Fruit fly (Drosophila melanogaster): ENCODE measurements around the gene Vps45.

Gene Vps45

DNA sequence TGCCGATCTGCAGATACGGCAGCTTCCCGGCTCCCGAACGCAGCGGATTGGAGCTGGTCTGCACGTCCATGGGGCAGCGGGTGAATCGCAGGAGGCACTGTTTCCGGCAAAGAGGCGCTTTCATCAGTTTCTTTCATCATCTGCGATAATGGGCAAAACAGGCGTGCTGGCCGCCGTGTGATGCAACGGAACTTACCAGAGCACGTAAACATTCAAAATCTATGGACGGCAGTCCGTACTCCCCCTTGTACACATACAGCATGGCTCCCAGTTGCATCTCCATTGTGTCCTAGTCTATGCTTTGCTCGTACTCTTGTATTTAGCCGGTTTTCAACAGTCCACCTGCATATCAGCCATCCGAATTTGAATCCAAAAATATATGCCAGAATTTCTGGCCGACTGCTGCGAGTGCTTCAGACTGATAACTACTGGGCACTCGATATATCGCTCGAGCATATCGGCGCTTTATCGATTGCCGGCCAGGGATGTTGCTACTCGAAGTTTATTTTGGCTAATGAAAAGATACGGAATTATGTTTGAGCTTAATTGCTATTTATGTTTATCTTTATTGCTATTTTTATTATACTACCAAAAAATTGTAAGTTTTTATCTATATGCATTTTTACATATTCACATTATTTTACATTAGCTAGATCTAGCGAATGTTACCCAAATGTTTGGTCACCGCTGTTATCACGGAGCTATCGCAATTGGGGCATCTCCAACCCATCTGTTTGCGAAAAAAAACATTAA is at the start of gene Vps45, which contains the start of gene CG9393:
Gene Vps45 (plus strand): TSS at position 685 of the 753 bp plus-strand sequence.
Gene CG9393 (minus strand): TSS at position 434 of the 753 bp plus-strand sequence.
- no peak for TF ChIP-seq noc (tag; optimal IDR thresholded peaks at IDR 0.05)

DNA sequence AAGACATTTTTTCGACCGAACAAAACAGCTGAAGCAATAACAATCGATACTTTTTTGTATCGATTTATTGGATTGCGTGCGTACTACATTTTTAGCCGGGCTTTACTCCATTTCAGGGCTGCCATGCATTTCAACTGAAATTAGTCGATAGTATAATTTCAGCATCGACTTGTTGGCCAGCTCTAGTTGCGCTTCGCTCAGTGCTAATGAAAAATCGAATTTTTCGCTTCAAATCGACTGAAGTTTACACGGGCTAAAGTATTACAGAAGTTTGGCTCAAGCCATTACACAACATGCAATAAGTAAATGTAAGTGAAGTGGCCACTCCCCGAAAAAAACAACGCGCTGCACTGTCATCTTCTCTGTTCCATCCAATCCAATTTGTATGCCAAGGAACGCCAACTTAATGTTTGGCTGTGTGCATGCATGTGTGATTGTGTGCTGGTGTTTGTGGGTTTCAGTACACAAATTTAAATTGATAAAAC is 47.8 kb upstream of the Vps45 start, which contains the start of the genes mRpL47, CG8176 and Kdm3:
Gene mRpL47 (minus strand): TSS at position 49 of the 485 bp plus-strand sequence.
Gene CG8176 (plus strand): TSS at position 148 of the 485 bp plus-strand sequence.
Gene Kdm3 (plus strand): TSS at position 148 of the 485 bp plus-strand sequence.
- TF ChIP-seq noc (tag; optimal IDR thresholded peaks at IDR 0.05), result peak; percentile 42

DNA sequence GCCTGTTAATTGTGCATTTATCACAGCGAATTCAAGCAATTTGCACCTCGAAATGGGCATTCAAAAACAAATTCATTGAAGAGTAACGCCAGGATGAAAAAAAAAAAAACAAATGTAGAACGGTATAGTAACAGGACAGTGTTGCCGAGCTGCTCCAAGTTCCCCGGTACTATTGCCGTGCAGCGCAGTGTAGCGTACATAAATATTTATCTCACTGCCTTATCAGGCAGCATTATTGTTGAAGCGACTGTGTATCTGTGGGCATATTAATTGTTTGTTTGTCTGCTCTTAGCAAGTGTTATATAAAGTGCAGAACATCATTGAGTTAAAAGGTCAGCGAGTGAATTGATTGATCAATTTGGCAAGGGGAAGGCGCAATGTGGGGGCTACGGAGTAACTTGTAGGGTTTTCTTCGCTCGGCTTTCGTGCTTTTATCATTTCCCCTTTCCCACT is 47.3 kb upstream of the Vps45 start:
- no peak for TF ChIP-seq noc (tag; optimal IDR thresholded peaks at IDR 0.05)

DNA sequence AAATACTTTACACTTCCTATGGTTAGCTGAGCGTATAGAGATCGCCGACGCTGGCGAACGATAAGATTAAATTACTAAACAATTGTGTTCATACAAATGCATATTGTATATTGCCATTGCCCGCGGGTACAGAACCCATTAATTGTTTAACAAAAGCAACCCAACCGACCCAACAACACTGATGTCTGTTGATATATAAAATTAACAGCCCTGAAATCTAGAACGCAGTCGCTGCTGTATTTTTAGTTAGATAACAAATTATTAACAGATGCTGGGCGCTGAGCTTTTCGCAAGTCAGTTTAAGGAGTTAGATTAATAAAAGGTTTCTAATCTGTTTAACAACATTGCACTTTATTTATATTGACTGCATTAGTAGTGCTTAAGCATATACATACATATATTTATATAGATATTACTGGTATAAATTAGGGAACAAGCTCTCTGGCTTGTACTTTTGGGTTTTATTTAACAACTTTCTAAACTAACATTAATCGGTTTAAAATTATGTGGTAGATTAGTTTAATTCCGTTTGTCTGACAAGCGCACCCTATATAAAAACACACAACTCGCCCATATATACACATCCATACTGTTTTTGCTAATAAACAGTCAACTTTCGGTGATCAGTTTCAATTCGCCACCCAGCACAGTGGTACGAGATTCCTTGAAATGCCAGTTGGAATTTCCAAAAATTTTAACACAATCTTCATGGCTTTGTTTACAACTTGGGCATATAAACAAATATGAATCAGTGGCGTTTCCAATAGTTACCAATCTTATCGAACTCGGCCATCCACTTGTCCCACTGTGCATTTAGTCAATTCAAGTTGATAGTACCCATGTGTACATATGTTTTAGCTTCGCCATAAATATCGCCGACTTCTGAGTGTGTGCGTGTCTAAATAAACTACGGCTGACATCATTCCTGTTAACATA is 35.5 kb upstream of the Vps45 start:
- TF ChIP-seq noc (tag; optimal IDR thresholded peaks at IDR 0.05), result peak; percentile 96

DNA sequence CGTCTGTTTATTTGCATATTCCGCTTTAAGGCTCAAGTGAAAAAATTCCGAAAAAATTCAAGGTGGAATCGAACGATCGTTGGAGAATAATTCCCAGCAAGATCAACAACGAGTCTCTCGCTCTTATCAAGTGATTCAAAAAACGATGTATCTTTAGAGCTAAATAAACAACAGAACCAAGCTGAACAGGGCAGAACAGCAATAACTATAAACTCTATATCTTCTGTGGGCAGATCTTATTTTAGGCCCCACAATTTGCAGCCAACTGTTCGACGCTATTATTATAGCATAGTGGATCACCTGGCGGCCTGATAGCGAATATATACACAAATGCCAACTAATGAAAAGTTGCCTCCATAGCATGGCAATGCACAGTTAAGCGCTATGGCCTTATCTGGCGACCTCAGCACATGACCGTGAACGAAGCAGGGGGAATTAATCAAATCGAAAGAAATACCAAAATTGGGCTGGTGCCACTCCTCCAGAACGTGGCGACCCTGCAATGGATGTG is 34.3 kb upstream of the Vps45 start:
- no peak for TF ChIP-seq noc (tag; optimal IDR thresholded peaks at IDR 0.05)

DNA sequence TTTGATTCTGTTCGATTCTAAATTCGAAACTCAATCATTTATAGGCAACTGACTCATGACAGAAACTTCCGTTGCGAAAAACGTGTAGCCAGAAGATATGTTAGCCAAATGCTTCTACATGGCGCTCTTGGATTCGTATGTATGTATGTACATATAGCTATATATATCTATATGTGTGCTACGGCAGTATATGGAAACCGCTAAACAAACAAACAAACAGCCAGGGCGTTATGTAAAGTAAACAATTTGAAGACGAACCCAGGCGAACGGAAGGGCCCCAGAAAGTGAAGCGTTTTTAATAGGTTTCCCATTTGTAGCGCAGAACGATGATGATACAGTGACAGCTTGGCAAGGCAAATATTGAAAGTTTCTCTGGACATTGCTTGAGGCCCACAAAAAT is 33.8 kb upstream of the Vps45 start:
- no peak for TF ChIP-seq noc (tag; optimal IDR thresholded peaks at IDR 0.05)

DNA sequence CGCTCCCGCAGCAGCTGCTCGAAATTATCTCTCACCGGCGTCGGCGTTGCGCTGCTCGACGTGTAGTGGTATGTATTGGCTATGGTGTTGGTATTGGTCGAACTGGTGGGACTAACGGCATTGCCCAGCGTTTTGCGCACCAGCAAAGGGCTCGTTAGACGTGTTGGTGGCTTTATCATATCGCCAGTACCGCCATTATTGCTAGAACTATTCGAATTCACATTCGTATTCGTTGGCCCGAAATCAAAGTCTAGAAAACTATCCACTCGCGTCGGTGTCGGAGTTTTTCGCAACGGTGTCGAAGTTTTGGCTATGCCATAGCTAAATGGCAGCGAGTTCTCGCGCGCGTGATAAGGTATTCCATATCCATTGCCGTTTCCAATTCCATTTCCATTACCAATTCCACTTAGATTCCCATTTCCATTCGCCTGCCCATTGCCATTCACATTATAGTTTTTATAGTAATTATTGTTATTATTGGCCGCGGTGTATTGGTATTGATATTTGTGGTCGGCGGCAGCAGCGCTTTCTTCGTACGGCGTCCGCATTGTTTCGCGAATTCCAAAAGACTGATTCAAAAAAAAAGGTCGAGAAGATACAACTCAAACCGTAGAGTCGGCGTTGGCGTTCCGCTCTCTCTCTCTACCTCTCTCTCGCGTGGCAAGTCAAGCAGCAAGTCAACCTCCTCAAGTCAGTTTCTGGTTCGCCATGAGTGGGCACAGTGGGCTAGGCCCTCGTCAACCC is 31.1 kb upstream of the Vps45 start, which contains the start of gene by:
Gene by (minus strand): TSS at position 575 of the 744 bp plus-strand sequence.
- TF ChIP-seq noc (tag; optimal IDR thresholded peaks at IDR 0.05), result no peak

DNA sequence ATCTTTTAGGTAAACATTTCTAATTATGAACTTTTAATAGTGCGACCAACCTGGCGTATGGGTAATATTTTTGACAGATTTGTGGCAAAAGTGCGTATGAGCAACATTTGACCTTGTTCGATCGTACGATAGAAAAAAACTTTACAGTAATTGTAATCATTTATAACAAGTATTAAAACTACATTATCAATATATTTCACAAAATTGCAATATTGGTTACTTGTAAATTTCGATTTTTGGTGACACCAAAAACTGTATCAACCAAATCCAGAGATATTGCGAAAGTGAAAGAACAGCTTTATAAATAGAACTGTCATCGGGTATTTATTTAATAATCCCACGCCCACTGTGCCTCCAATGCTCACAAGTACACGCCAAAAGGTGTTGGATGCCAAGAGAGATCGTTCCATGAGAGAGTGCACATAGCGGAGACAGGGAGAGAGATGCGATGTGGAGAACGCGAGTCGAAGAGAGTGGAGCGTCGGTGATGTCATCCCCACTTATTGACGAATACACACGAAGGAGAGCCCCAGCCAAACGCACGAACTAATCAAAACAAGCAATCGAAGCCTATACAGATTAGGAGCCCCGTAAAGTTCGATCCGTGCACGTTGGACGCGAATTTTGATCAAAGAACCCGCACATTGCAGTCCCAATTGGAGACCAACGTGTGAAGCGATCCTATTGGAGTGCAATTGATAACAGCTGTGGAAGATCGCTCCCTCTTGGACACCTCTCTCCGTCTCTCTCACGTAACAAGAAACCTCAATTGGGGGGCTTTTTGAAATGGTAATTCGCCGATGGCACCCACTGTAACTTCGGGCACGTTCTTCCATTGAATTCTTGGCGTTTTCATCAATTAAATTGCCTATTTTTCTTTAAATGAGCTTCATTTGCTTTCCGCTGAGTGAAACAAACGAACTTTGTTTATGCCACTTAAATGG is 30.3 kb upstream of the Vps45 start:
- peak; percentile 98 for TF ChIP-seq noc (tag; optimal IDR thresholded peaks at IDR 0.05)

DNA sequence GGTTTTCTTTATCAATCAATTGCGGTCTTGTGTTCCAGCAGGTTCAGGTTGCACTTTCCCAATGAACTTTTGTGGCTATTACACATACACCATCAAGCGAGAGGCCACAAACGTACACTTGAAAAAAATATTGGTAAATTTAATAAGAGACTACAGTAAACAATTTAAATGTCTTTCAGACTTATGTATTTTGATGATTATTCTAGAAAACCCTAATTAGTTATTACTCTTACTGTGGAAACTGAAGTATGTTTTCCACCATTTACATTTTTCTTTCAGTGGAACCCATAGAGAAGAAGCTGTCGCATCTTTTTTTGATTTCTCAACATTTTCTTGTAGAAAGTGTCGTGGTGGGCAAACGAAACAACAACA is 29.6 kb upstream of the Vps45 start:
- TF ChIP-seq noc (tag; optimal IDR thresholded peaks at IDR 0.05), result peak; percentile 79

DNA sequence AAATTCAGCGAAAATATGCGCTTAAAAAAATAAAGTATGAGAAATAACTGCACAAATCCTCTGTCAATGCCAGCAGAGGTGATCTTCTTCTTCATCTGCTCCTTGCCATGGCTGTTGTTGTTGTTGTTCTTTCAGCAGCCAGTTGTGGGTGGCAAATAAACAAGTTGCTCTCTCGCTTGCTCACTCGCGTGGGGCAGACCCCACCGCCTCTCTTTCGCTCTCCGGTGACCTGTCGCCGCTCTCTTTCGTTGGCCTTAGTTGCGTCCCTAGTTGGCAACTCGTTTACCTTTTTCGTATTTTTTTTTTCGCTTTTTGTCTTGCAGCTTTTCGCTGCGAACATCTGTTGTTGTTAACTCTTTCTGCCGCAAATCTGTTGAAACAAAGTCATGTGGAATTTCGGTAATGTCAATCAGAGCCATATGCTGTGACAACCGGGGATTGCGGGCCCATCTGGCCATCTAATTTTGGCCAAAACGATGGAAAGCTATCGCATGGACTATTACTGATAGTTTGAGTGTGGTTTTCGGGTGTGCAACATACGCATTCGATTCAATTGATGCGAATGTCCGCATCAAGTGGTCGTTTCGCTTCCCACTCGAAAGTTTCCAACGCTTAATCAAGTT is 29.0 kb upstream of the Vps45 start:
- TF ChIP-seq noc (tag; optimal IDR thresholded peaks at IDR 0.05), result no peak

DNA sequence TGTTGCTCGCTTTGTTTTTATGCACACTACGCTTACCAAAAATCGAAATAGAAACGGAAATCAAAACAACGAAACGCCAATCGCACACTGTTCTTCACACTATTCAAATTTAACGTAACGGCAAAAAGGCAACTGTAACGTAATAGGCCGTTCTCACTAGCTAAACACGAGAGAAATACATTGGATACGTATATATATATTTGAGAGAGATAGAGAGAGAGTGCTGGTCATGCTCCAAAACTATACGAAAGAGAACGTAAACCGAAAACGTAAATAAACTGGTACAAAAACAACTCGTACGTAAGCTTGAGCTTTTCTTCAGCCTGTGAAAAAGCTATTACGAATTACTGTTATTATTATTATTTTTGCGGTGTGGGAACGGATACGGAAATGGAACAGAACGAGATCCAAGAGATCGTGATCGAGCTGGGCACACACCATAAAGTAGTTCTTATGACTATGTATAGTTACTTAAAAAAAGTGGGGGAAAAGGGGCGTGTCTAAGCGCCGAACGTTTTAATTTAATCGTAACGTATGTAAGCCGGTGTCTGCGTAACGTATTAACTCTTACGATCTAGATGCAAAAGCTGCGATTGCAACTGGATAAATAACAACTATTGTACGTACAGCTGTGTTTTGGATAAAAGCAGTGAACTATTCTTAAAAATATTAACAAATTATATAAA is 20.1 kb upstream of the Vps45 start:
- no peak for TF ChIP-seq noc (tag; optimal IDR thresholded peaks at IDR 0.05)

DNA sequence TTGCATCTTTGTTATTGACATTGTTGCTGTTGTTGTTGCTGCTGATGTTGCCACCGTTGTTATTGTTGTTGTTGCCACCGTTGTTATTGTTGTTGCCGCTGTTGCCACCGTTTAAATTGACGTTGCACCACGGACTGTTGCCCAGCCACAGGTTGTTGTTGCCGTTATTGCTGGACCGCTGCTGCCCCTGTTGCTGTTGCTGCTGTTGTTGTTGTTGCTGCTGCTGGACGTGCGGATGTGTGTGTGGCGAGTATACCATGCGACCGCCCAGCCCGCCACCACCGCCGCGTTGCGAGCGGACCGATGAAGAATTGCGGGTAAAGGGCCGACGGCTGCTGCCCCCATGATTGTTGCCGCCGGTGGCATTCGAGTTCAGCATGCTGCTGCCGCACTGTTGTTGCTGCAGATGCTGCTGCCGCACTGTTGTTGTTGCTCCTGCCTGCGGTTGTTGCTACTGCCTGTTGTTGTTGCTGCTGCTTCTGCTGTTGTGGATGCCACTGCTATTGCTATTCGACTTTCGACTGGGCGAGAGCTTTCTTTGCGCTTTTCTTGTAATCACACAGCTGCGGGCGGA is 16.8 kb upstream of the Vps45 start:
- TF ChIP-seq noc (tag; optimal IDR thresholded peaks at IDR 0.05), result no peak

DNA sequence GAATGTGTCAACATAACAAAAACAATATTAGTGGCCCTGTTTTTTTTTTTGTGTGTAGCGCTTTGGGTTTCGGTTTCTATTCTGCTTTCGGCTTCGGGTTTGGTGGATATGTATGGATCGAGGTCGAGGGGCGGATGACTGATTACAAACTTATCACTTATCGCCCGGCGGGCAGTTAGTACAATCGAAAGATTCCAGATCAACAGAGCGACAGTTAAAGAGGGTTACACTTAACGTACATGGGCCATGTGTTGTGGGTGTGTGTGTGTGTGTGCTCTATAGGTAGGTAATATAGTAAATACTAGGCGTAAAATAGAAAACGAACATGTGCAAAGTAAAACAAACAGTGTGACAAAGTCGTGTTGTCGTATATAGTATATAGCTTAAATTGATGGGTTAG is 15.0 kb upstream of the Vps45 start:
- no peak for TF ChIP-seq noc (tag; optimal IDR thresholded peaks at IDR 0.05)
